Fruit fly (Drosophila melanogaster) whole organism, pupa: ENCODE results near the gene mRpL14.

Source experiments
- CG13204 ChIP-seq: fragments of 200-800 bp; sonication (Bioruptor generic); optimal IDR thresholded peaks from 2 replicates; lab custom pipeline; 2018; ENCODE audit warnings: missing biosample characterization, mild to moderate bottlenecking, missing genetic modification characterization, moderate library complexity
- EcR ChIP-seq: fragments of 200-800 bp; sonication (Bioruptor generic); optimal IDR thresholded peaks from 3 replicates; lab custom pipeline; 2019; ENCODE audit warnings: missing biosample characterization, missing genetic modification characterization, mild to moderate bottlenecking, moderate library complexity, missing genetic modification reagents
- Pif1A ChIP-seq: fragments of 200-800 bp; sonication (Bioruptor generic); optimal IDR thresholded peaks from 3 replicates; lab custom pipeline; 2016; ENCODE audit warnings: missing biosample characterization, missing genetic modification characterization
- rn ChIP-seq: fragments of 200-800 bp; sonication (Bioruptor generic); IDR thresholded peaks from 2 replicates; pipeline ENCODE4 v1.3.6; 2022; ENCODE audit warnings: missing biosample characterization, missing genetic modification characterization

DNA sequence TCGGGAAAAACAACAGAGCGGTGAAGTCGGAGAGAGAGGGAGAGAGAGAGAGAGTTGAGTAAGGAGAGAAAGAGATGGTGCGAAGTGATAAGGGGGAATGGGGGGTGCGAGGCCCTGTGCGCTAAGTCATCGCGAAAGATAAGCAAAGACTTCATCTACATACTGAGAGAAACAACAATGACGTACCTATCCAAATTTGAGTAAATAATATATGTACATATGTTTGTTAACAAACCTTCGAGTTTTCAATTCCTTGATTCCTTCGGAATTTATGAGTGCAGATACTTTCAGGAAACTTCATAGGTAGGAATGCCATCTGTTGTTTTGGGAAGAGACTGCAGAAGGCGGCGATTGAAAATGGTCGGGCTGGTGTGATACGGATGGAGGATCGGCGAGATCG lies 8.0 kb downstream of the mRpL14 start:
- TF ChIP-seq CG13204 (GFP tag; lab: Kevin White, UChicago): peak; percentile 57
- no peak for TF ChIP-seq rn
- TF ChIP-seq EcR (GFP tag; lab: Kevin White, UChicago): peak; percentile 31
- no peak for TF ChIP-seq Pif1A
